Fruit fly (Drosophila melanogaster) whole organism: Measurements from ENCODE around the gene Cyp4s3.

Source experiments
- CG8478 ChIP-seq: fragments of >200 bp; optimal IDR thresholded peaks from 2 replicates; lab custom pipeline; 2018; ENCODE audit warnings: inconsistent platforms
- Dll ChIP-seq: fragments of >200 bp; optimal IDR thresholded peaks from 2 replicates; lab custom pipeline; 2017
- EcR ChIP-seq, 2 experiments: fragments of >200 bp; optimal IDR thresholded peaks; 2 replicates each; lab custom pipeline; 2017; ENCODE audit warnings: missing biosample characterization in 2 of 2, missing genetic modification characterization in 2 of 2, missing genetic modification reagents in 2 of 2
- psq ChIP-seq: fragments of >200 bp; optimal IDR thresholded peaks from 2 replicates; lab custom pipeline; 2017
- usp ChIP-seq: fragments of >200 bp; optimal IDR thresholded peaks from 2 replicates; lab custom pipeline; 2017; ENCODE audit warnings: missing biosample characterization, missing genetic modification characterization, mixed read lengths

dm6 chrX:15078394-15078793 is 37.9 kb downstream of the Cyp4s3 start:
- no peak for TF ChIP-seq CG8478 (lab: Kevin White, UChicago)
- TF ChIP-seq usp (GFP tag; lab: Kevin White, UChicago) = no peak
- TF ChIP-seq Dll (lab: Kevin White, UChicago) = no peak
- no peak for TF ChIP-seq psq (lab: Kevin White, UChicago)
- no peak for TF ChIP-seq EcR (GFP tag; optimal IDR thresholded peaks at IDR 0.05; lab: Kevin White, UChicago)
